Worm (Caenorhabditis elegans) whole organism, midembryonic: ENCODE measurements around the gene mrpl-44.

Experiments used
- T22C8.4 ChIP-seq: fragments of 200-800 bp; sonication (Bioruptor generic); IDR thresholded peaks from 2 replicates; pipeline ENCODE4 v1.3.6; 2022; ENCODE audit warnings: missing genetic modification characterization, missing compliant biosample characterization
- cog-1 ChIP-seq: sonication (generic microtip); optimal IDR thresholded peaks from 2 replicates; lab custom pipeline; 2016; ENCODE audit warnings: missing genetic modification characterization, missing compliant biosample characterization
- flt-1 ChIP-seq: fragments of 200-800 bp; sonication (Bioruptor generic); IDR thresholded peaks from 2 replicates; pipeline ENCODE4 v1.3.6; 2022; ENCODE audit warnings: missing genetic modification characterization, missing compliant biosample characterization
- klf-2 ChIP-seq: fragments of 200-800 bp; sonication (Bioruptor generic); conservative IDR thresholded peaks from 2 replicates; pipeline ENCODE4 v1.3.6; 2022; ENCODE audit warnings: missing genetic modification reagents, missing genetic modification characterization, missing compliant biosample characterization
- med-1 ChIP-seq: sonication (generic microtip); optimal IDR thresholded peaks from 2 replicates; lab custom pipeline; 2017; ENCODE audit warnings: missing genetic modification characterization, mild to moderate bottlenecking, missing compliant biosample characterization, antibody characterized with exemption, missing genetic modification reagents; ENCODE audit not compliant: insufficient read depth
- ref-1 ChIP-seq: fragments of 200-800 bp; sonication (Bioruptor generic); conservative IDR thresholded peaks from 2 replicates; pipeline ENCODE4 v1.3.6; 2022; ENCODE audit warnings: missing genetic modification reagents, missing genetic modification characterization, missing compliant biosample characterization
- tab-1 ChIP-seq: fragments of 200-800 bp; sonication (Bioruptor generic); IDR thresholded peaks from 2 replicates; pipeline ENCODE4 v1.3.6; 2022; ENCODE audit warnings: missing genetic modification characterization, missing compliant biosample characterization
- ztf-23 ChIP-seq: fragments of 200-800 bp; sonication (Bioruptor generic); IDR thresholded peaks from 2 replicates; pipeline ENCODE4 v1.3.6; 2022; ENCODE audit warnings: missing genetic modification reagents, missing genetic modification characterization, missing compliant biosample characterization
- ztf-29 ChIP-seq: fragments of 200-800 bp; sonication (Bioruptor generic); IDR thresholded peaks from 2 replicates; pipeline ENCODE4 v1.3.6; 2022; ENCODE audit warnings: missing genetic modification reagents, missing genetic modification characterization, missing compliant biosample characterization

DNA sequence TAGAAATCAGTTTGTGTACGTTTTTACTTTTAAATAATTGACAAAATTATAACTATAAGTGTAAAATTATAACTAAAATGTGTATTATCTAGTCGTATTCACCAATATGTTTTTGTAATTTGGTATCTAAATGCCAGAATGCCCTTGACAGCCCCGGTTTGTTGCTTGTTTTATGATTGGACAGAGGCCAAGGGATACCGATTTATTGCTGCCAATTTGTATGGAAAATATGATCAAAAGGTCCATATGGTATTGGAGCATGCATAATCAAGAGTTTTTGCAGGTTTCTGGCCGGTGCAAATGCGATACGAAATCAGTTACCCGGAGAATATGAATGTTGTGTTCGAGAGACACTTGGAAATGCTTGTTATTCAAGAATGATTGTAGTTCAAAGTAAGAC lies 26.6 kb upstream of the mrpl-44 start:
- TF ChIP-seq klf-2 (GFP tag; lab: Robert Waterston, UW) (no peak), T22C8.4 (GFP tag; lab: Robert Waterston, UW) (no peak), flt-1 (GFP tag; lab: Robert Waterston, UW) (no peak), tab-1 (GFP tag; lab: Robert Waterston, UW) (no peak), ztf-29 (GFP tag; lab: Robert Waterston, UW) (no peak), ref-1 (GFP tag; lab: Robert Waterston, UW) (no peak), med-1 (no peak), cog-1 (tag; lab: Kevin White, UChicago) (no peak), ztf-23 (no peak)
